Worm (Caenorhabditis elegans) whole organism, mixed stage, embryonic: ENCODE measurements around the gene F55B12.2.

Source experiments
- M03D4.4 ChIP-seq: sonication (generic microtip); optimal IDR thresholded peaks from 2 replicates; lab custom pipeline; 2017; ENCODE audit warnings: mild to moderate bottlenecking, missing genetic modification characterization, missing compliant biosample characterization
- bed-3 ChIP-seq: fragments of 200-800 bp; sonication (Bioruptor generic); optimal IDR thresholded peaks from 3 replicates; lab custom pipeline; 2018; ENCODE audit warnings: mild to moderate bottlenecking, missing genetic modification characterization, moderate library complexity, missing compliant biosample characterization
- blmp-1 ChIP-seq: fragments of 150-350 bp; optimal IDR thresholded peaks from 2 replicates; lab custom pipeline; 2014; ENCODE audit warnings: missing biosample characterization, missing genetic modification characterization
- ceh-39 ChIP-seq: fragments of 150-350 bp; optimal IDR thresholded peaks from 2 replicates; lab custom pipeline; 2014; ENCODE audit warnings: missing biosample characterization, missing genetic modification characterization
- ceh-43 ChIP-seq: fragments of 200-800 bp; sonication (Bioruptor generic); optimal IDR thresholded peaks from 2 replicates; lab custom pipeline; 2018; ENCODE audit warnings: mild to moderate bottlenecking, missing genetic modification characterization, moderate library complexity, missing compliant biosample characterization
- ceh-83 ChIP-seq: fragments of 200-800 bp; sonication (Bioruptor generic); optimal IDR thresholded peaks from 2 replicates; lab custom pipeline; 2018; ENCODE audit warnings: mild to moderate bottlenecking, missing genetic modification characterization, missing compliant biosample characterization
- ces-1 ChIP-seq: fragments of 150-350 bp; optimal IDR thresholded peaks from 2 replicates; lab custom pipeline; 2014; ENCODE audit warnings: missing biosample characterization, missing genetic modification reagents, missing genetic modification characterization
- cnd-1 ChIP-seq: fragments of 200-800 bp; sonication (Bioruptor generic); optimal IDR thresholded peaks from 2 replicates; lab custom pipeline; 2018; ENCODE audit warnings: mild to moderate bottlenecking, missing genetic modification characterization, missing compliant biosample characterization
- drap-1 ChIP-seq: fragments of 200-800 bp; sonication (Bioruptor generic); optimal IDR thresholded peaks from 3 replicates; lab custom pipeline; 2018; ENCODE audit warnings: mild to moderate bottlenecking, missing genetic modification characterization, missing compliant biosample characterization
- elt-1 ChIP-seq: sonication (generic microtip); optimal IDR thresholded peaks from 2 replicates; lab custom pipeline; 2017; ENCODE audit warnings: missing genetic modification characterization, mild to moderate bottlenecking, missing compliant biosample characterization, antibody characterized with exemption, moderate library complexity, borderline replicate concordance; ENCODE audit not compliant: insufficient read depth
- elt-3 ChIP-seq: fragments of 150-350 bp; optimal IDR thresholded peaks from 2 replicates; lab custom pipeline; 2014; ENCODE audit warnings: missing biosample characterization, missing genetic modification characterization
- flh-1 ChIP-seq: fragments of 200-800 bp; sonication (Bioruptor generic); optimal IDR thresholded peaks from 2 replicates; lab custom pipeline; 2018; ENCODE audit warnings: mild to moderate bottlenecking, missing genetic modification characterization, moderate library complexity, missing compliant biosample characterization
- ham-2 ChIP-seq: fragments of 200-800 bp; sonication (Bioruptor generic); optimal IDR thresholded peaks from 2 replicates; lab custom pipeline; 2018; ENCODE audit warnings: mild to moderate bottlenecking, missing genetic modification characterization, missing compliant biosample characterization
- hlh-1 ChIP-seq: fragments of 150-350 bp; optimal IDR thresholded peaks from 2 replicates; lab custom pipeline; 2014; ENCODE audit warnings: missing biosample characterization, missing genetic modification reagents, missing genetic modification characterization
- lin-13 ChIP-seq: fragments of 150-350 bp; optimal IDR thresholded peaks from 2 replicates; lab custom pipeline; 2014; ENCODE audit warnings: missing biosample characterization, missing genetic modification characterization
- lin-32 ChIP-seq: fragments of 200-800 bp; sonication (Bioruptor generic); optimal IDR thresholded peaks from 2 replicates; lab custom pipeline; 2018; ENCODE audit warnings: mild to moderate bottlenecking, missing genetic modification characterization, missing compliant biosample characterization
- lsy-2 ChIP-seq: fragments of 150-350 bp; optimal IDR thresholded peaks from 2 replicates; lab custom pipeline; 2014; ENCODE audit warnings: missing biosample characterization, missing genetic modification characterization
- mab-5 ChIP-seq: fragments of 150-350 bp; optimal IDR thresholded peaks from 2 replicates; lab custom pipeline; 2014; ENCODE audit warnings: missing biosample characterization, missing genetic modification characterization
- mep-1 ChIP-seq: fragments of 150-350 bp; optimal IDR thresholded peaks from 2 replicates; lab custom pipeline; 2017; ENCODE audit warnings: missing biosample characterization, missing genetic modification reagents, missing genetic modification characterization, inconsistent platforms
- mls-2 ChIP-seq: sonication (generic microtip); optimal IDR thresholded peaks from 2 replicates; lab custom pipeline; 2016; ENCODE audit warnings: mild to moderate bottlenecking, missing genetic modification characterization, moderate library complexity, missing compliant biosample characterization
- nhr-12 ChIP-seq: fragments of 150-350 bp; optimal IDR thresholded peaks from 2 replicates; lab custom pipeline; 2014; ENCODE audit warnings: missing biosample characterization, missing genetic modification characterization
- nhr-2 ChIP-seq: fragments of 150-350 bp; optimal IDR thresholded peaks from 2 replicates; lab custom pipeline; 2014; ENCODE audit warnings: missing biosample characterization, missing genetic modification characterization
- nhr-237 ChIP-seq: fragments of 150-350 bp; optimal IDR thresholded peaks from 2 replicates; lab custom pipeline; 2014; ENCODE audit warnings: missing biosample characterization, missing genetic modification characterization
- nhr-28 ChIP-seq: fragments of 150-350 bp; optimal IDR thresholded peaks from 2 replicates; lab custom pipeline; 2014; ENCODE audit warnings: missing biosample characterization, missing genetic modification characterization
- nhr-76 ChIP-seq: sonication (generic microtip); optimal IDR thresholded peaks from 2 replicates; lab custom pipeline; 2017; ENCODE audit warnings: missing biosample characterization, missing genetic modification characterization
- pha-4 ChIP-seq: fragments of 150-350 bp; optimal IDR thresholded peaks from 2 replicates; lab custom pipeline; 2018; ENCODE audit warnings: missing biosample characterization, missing genetic modification reagents, missing genetic modification characterization
- sem-2 ChIP-seq: fragments of 200-800 bp; sonication (Bioruptor generic); optimal IDR thresholded peaks from 2 replicates; lab custom pipeline; 2018; ENCODE audit warnings: mild to moderate bottlenecking, missing genetic modification characterization, missing compliant biosample characterization
- snpc-4 ChIP-seq: fragments of 150-350 bp; optimal IDR thresholded peaks from 2 replicates; lab custom pipeline; 2014; ENCODE audit warnings: missing biosample characterization, missing genetic modification characterization
- sptf-1 ChIP-seq: sonication (generic microtip); optimal IDR thresholded peaks from 2 replicates; lab custom pipeline; 2017; ENCODE audit warnings: mild to moderate bottlenecking, missing genetic modification characterization, moderate library complexity, missing compliant biosample characterization
- tbx-8 ChIP-seq: fragments of 200-800 bp; sonication (Bioruptor generic); optimal IDR thresholded peaks from 2 replicates; lab custom pipeline; 2018; ENCODE audit warnings: mild to moderate bottlenecking, missing genetic modification characterization, moderate library complexity, missing compliant biosample characterization
- unc-120 ChIP-seq: sonication (generic microtip); optimal IDR thresholded peaks from 2 replicates; lab custom pipeline; 2017; ENCODE audit warnings: missing genetic modification characterization, missing compliant biosample characterization; ENCODE audit not compliant: poor library complexity, severe bottlenecking
- unc-39 ChIP-seq: fragments of 150-350 bp; optimal IDR thresholded peaks from 2 replicates; lab custom pipeline; 2014; ENCODE audit warnings: missing biosample characterization, missing genetic modification characterization
- unc-62 ChIP-seq: fragments of 150-350 bp; optimal IDR thresholded peaks from 2 replicates; lab custom pipeline; 2014; ENCODE audit warnings: missing biosample characterization, missing genetic modification reagents, missing genetic modification characterization
- zip-8 ChIP-seq: fragments of 150-350 bp; optimal IDR thresholded peaks from 2 replicates; lab custom pipeline; 2014; ENCODE audit warnings: missing biosample characterization, missing genetic modification characterization
- ztf-11 ChIP-seq: fragments of 150-350 bp; optimal IDR thresholded peaks from 2 replicates; lab custom pipeline; 2014; ENCODE audit warnings: missing biosample characterization, missing genetic modification characterization

F55B12.2 gene

DNA sequence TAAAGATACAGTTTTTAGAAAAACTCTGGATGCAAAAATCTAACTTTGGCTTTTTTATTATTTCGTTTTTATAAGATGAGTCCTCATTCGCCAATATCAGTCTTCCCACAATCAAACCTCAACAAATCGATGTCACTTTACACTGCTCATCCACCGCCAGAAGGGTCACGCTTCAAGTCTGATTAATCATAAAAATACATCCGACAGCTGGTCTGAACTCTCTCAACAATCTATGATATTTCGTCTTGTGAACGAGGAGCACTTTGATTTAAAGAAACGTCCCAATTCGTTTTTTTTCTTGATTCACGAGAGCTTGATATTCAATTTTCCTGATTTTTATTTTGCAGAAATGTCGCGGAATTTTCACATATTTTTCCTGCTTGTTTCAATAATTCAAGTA lies 11.1 kb upstream of the F55B12.2 start, which contains the start of gene nrf-5:
TSS of gene nrf-5 (plus strand) at position 348 of the 400 bp plus-strand sequence.
- no peak for TF ChIP-seq drap-1 (GFP tag; lab: Kevin White, UChicago)
- no peak for TF ChIP-seq ham-2 (GFP tag; lab: Kevin White, UChicago)
- TF ChIP-seq hlh-1 (tag; lab: Kevin White, UChicago) = peak; percentile 64

DNA sequence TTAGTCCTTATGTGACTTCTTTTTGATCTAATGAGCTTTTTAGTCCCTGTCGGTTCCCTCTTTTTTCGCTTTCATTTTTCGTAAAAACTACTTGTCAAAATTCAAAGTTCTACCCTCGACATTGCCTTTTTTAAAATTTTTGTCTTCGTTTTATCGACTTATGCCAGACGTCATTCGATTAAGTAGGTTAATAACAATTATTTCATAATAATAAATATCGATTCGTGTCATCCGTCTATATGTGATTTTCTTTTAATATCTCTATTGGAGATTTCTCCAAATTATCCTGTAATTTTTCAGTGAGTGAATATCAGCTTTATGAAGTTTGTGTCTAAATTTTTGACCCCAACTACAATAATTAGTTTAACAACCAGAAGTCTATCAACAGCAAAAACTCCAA lies 6.0 kb upstream of the F55B12.2 start, which contains the start of gene hpo-31:
TSS of gene hpo-31 (plus strand) at position 301 of the 400 bp plus-strand sequence.
- TF ChIP-seq ces-1 (GFP tag; lab: Kevin White, UChicago) (no peak), nhr-76 (tag; lab: Kevin White, UChicago) (no peak), elt-3 (tag; lab: Kevin White, UChicago) (no peak), unc-120 (no peak), lsy-2 (tag; lab: Kevin White, UChicago) (no peak), nhr-28 (tag; lab: Kevin White, UChicago) (no peak), mep-1 (tag; lab: Kevin White, UChicago) (no peak), mls-2 (tag; lab: Kevin White, UChicago) (no peak), sptf-1 (tag; lab: Kevin White, UChicago) (no peak), elt-1 (tag; lab: Kevin White, UChicago) (no peak), drap-1 (GFP tag; lab: Kevin White, UChicago) (no peak), ceh-43 (GFP tag; lab: Kevin White, UChicago) (no peak), bed-3 (no peak), lin-13 (no peak), blmp-1 (tag; lab: Kevin White, UChicago) (no peak), unc-39 (no peak)

DNA sequence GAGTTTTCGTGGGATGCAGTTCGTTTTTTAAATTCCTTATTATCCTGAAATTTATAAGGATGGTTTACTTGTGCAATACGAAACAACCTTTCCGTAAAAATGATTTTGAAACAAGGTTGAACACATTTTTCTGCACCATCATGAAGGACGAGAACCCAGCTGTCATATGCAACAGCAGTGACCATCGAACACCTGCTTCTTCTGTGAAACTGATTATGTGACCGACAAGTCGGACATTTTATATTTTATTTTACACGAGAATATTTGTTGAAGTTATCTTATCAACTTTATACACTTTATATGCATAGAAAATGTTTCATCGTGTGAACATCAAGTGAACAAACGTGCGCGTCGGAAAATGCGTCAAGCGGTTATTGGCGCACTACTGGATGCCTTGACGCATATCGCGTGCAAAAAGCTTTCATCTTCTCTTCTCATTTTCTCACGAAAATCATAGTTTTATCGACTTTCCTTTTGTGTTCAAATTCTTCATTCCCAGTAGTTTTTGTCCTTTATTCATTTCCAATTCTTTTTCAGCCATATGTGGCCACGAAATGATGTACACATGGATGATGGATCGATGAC lies 2.1 kb upstream of the F55B12.2 start, which contains the start of gene sel-10:
TSS of gene sel-10 (plus strand) at position 538 of the 585 bp plus-strand sequence.
- TF ChIP-seq ztf-11 (tag; lab: Kevin White, UChicago) (no peak), snpc-4 (tag; lab: Kevin White, UChicago) (no peak), mls-2 (tag; lab: Kevin White, UChicago) (no peak), sem-2 (no peak), elt-1 (tag; lab: Kevin White, UChicago) (no peak), ceh-39 (no peak), nhr-76 (tag; lab: Kevin White, UChicago) (no peak), pha-4 (peak; percentile 60), nhr-12 (tag; lab: Kevin White, UChicago) (no peak), unc-62 (no peak), flh-1 (GFP tag; lab: Kevin White, UChicago) (no peak), drap-1 (GFP tag; lab: Kevin White, UChicago) (peak; percentile 23), cnd-1 (tag; lab: Kevin White, UChicago) (no peak), ham-2 (GFP tag; lab: Kevin White, UChicago) (no peak), blmp-1 (tag; lab: Kevin White, UChicago) (no peak), ceh-43 (GFP tag; lab: Kevin White, UChicago) (no peak), lin-13 (peak; percentile 61), tbx-8 (GFP tag; lab: Kevin White, UChicago) (no peak), lsy-2 (tag; lab: Kevin White, UChicago) (peak; percentile 67), nhr-2 (tag; lab: Kevin White, UChicago) (no peak), nhr-237 (tag; lab: Kevin White, UChicago) (no peak), zip-8 (no peak), bed-3 (no peak), M03D4.4 (no peak), unc-39 (no peak), hlh-1 (tag; lab: Kevin White, UChicago) (peak; percentile 51), sptf-1 (tag; lab: Kevin White, UChicago) (no peak), ces-1 (GFP tag; lab: Kevin White, UChicago) (no peak), ceh-83 (GFP tag; lab: Kevin White, UChicago) (no peak), elt-3 (tag; lab: Kevin White, UChicago) (no peak), lin-32 (GFP tag; lab: Kevin White, UChicago) (peak; percentile 55), mep-1 (tag; lab: Kevin White, UChicago) (peak; percentile 63), mab-5 (tag; lab: Kevin White, UChicago) (no peak), nhr-28 (tag; lab: Kevin White, UChicago) (no peak), unc-120 (no peak)
